Fruit fly (Drosophila melanogaster): ENCODE measurements around the gene CG5800.
A peak's percentile ranks its signal among the peaks of the same experiment; 100 is the strongest.

The CG5800 gene

DNA sequence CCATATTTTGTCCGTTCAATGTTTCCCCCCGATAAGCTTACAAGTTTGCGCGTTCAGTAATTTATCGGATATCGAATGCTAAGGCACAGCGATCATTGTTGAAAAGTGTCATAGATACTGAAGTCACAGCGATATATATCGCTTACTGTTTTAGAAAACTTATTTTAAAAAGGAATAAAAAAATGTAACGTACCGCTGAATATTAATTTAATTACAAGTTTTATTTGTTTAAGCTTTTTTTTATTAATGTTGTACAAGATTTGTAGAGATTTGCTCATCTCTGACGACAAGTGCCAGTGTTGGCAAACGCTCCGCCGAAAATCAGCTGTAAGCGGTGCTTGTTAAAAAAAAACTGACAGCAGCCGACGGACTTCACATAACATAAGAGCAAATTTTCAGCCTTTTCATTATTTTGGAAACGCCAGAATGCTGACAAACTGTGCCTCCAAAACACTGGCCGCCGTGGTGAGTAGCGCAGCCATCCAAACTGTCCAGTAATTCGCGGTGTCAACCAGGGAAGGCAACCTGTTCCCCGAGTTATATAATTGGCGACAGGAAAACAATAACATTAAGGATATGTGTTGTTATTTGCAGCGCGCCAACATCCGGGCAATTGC is 4.0 kb upstream of the CG5800 start, which contains the start of the genes corolla and ND-24 (continued):
- TF ChIP-seq nerfin-1 (tag; optimal IDR thresholded peaks at IDR 0.05) (peak; percentile 48), lov (optimal IDR thresholded peaks at IDR 0.05) (no peak), lov (GFP tag; IDR thresholded peaks at IDR 0.05) (peak; percentile 69; the same call in 1 of the 3 replicates), CG3995 (GFP tag; optimal IDR thresholded peaks at IDR 0.05) (peak; percentile 92), MTF-1 (GFP tag; optimal IDR thresholded peaks at IDR 0.05; ENCODE audit: borderline replicate concordance) (no peak), sug (tag; optimal IDR thresholded peaks at IDR 0.05) (peak; percentile 59), Ada2b (GFP tag; IDR thresholded peaks at IDR 0.05) (peak; percentile 82), zfh1 (GFP tag; IDR thresholded peaks at IDR 0.05) (peak; percentile 89), so (GFP tag; IDR thresholded peaks at IDR 0.05) (peak; percentile 84; the same call in 2 of the 3 replicates), Dip2 (GFP tag; IDR thresholded peaks at IDR 0.05) (no peak), CG4424 (GFP tag; optimal IDR thresholded peaks at IDR 0.05) (peak; percentile 81), oc (tag; optimal IDR thresholded peaks at IDR 0.05) (no peak), ATbp (GFP tag; optimal IDR thresholded peaks at IDR 0.05) (peak; percentile 35), CG7963 (GFP tag; IDR thresholded peaks at IDR 0.05; ENCODE audit: partially characterized antibody) (peak; percentile 70), CG4617 (GFP tag; optimal IDR thresholded peaks at IDR 0.05; ENCODE audit: borderline replicate concordance) (peak; percentile 76), CG30020 (tag; optimal IDR thresholded peaks at IDR 0.05) (peak; percentile 44), CG11695 (GFP tag; IDR thresholded peaks at IDR 0.05) (peak; percentile 77), CG3726 (GFP tag; IDR thresholded peaks at IDR 0.05) (0 out of 3 replicates have a peak, but pooled peaks have one; percentile 66), Poxn (GFP tag; IDR thresholded peaks at IDR 0.05) (peak; percentile 69), tup (GFP tag; optimal IDR thresholded peaks at IDR 0.05) (peak; percentile 76), CG17359 (tag; optimal IDR thresholded peaks at IDR 0.05) (peak; percentile 83), ase (GFP tag; IDR thresholded peaks at IDR 0.05) (peak; percentile 87), CG17568 (GFP tag; optimal IDR thresholded peaks at IDR 0.05) (no peak), stwl (tag; optimal IDR thresholded peaks at IDR 0.05) (peak; percentile 77), Max (GFP tag; optimal IDR thresholded peaks at IDR 0.05) (peak; percentile 85), CG2120 (GFP tag; optimal IDR thresholded peaks at IDR 0.05) (peak; percentile 93), Blimp-1 (GFP tag; optimal IDR thresholded peaks at IDR 0.05) (peak; percentile 80), bbx (GFP tag; IDR thresholded peaks at IDR 0.05; ENCODE audit: partially characterized antibody) (peak; percentile 81), dysf (GFP tag; IDR thresholded peaks at IDR 0.05) (peak; percentile 83), Kr (GFP tag; optimal IDR thresholded peaks at IDR 0.05) (no peak), nmo (GFP tag; optimal IDR thresholded peaks at IDR 0.05) (peak; percentile 84), CG10209 (GFP tag; optimal IDR thresholded peaks at IDR 0.05) (peak; percentile 68), Lhr (GFP tag; optimal IDR thresholded peaks at IDR 0.05) (peak; percentile 45), CG10321 (GFP tag; IDR thresholded peaks at IDR 0.05) (peak; percentile 49; the same call in 1 of the 2 replicates), CG18619 (GFP tag; optimal IDR thresholded peaks at IDR 0.05) (peak; percentile 68), chm (GFP tag; IDR thresholded peaks at IDR 0.05) (peak; percentile 70), Ets97D (GFP tag; optimal IDR thresholded peaks at IDR 0.05) (peak; percentile 81), Dll (GFP tag; IDR thresholded peaks at IDR 0.05; ENCODE audit: partially characterized antibody) (peak; percentile 95), pb (GFP tag; optimal IDR thresholded peaks at IDR 0.05) (peak; percentile 45), zf30C (GFP tag; optimal IDR thresholded peaks at IDR 0.05) (no peak), CG10543 (GFP tag; optimal IDR thresholded peaks at IDR 0.05) (peak; percentile 57), z (GFP tag; IDR thresholded peaks at IDR 0.05) (no peak), ash1 (GFP tag; optimal IDR thresholded peaks at IDR 0.05) (no peak), bcd (GFP tag; optimal IDR thresholded peaks at IDR 0.05) (peak; percentile 78), amos (GFP tag; IDR thresholded peaks at IDR 0.05; ENCODE audit: partially characterized antibody) (peak; percentile 85), CG6813 (GFP tag; optimal IDR thresholded peaks at IDR 0.05) (no peak), BEAF-32 (GFP tag; optimal IDR thresholded peaks at IDR 0.05) (peak; percentile 89), Ravus (GFP tag; IDR thresholded peaks at IDR 0.05) (peak; percentile 39; the same call in 1 of the 2 replicates), CG6854 (GFP tag; optimal IDR thresholded peaks at IDR 0.05) (peak; percentile 48)
